Fruit fly (Drosophila melanogaster) whole organism, prepupa: ENCODE data around the gene CG3223.

Experiments
- CG10631 ChIP-seq: fragments of 200-800 bp; sonication (Bioruptor generic); optimal IDR thresholded peaks from 2 replicates; lab custom pipeline; 2016; ENCODE audit warnings: missing biosample characterization, missing genetic modification characterization
- CG11294 ChIP-seq: fragments of 200-800 bp; sonication (Bioruptor generic); IDR thresholded peaks from 2 replicates; pipeline ENCODE4 v1.3.6; 2022; ENCODE audit warnings: missing biosample characterization, missing genetic modification characterization
- CG11762 ChIP-seq: fragments of 200-800 bp; sonication (Bioruptor generic); optimal IDR thresholded peaks from 3 replicates; lab custom pipeline; 2016; ENCODE audit warnings: missing biosample characterization, missing genetic modification characterization; ENCODE audit not compliant: insufficient read depth
- CG1621 ChIP-seq: fragments of 200-800 bp; sonication (Bioruptor generic); optimal IDR thresholded peaks from 3 replicates; lab custom pipeline; 2018; ENCODE audit warnings: missing biosample characterization, mild to moderate bottlenecking, missing genetic modification characterization
- CG16779 ChIP-seq: fragments of 200-800 bp; sonication (Bioruptor generic); optimal IDR thresholded peaks from 3 replicates; lab custom pipeline; 2017; ENCODE audit warnings: missing biosample characterization, mild to moderate bottlenecking, missing genetic modification characterization
- CG3032 ChIP-seq: fragments of 200-800 bp; optimal IDR thresholded peaks from 2 replicates; lab custom pipeline; 2019; ENCODE audit warnings: missing biosample characterization, mild to moderate bottlenecking, missing genetic modification characterization, moderate library complexity
- CG32006 ChIP-seq: fragments of 200-800 bp; sonication (Bioruptor generic); optimal IDR thresholded peaks from 3 replicates; lab custom pipeline; 2017; ENCODE audit warnings: missing biosample characterization, mild to moderate bottlenecking, missing genetic modification characterization
- CG34406 ChIP-seq: fragments of 200-800 bp; sonication (Bioruptor generic); optimal IDR thresholded peaks from 3 replicates; lab custom pipeline; 2016; ENCODE audit warnings: missing biosample characterization, missing genetic modification characterization
- CG6163 ChIP-seq: fragments of 200-800 bp; sonication (Bioruptor generic); IDR thresholded peaks from 3 replicates; pipeline ENCODE4 v1.3.6; 2022; ENCODE audit warnings: missing biosample characterization, missing genetic modification characterization
- CG6276 ChIP-seq: fragments of 200-800 bp; sonication (Bioruptor generic); optimal IDR thresholded peaks from 2 replicates; lab custom pipeline; 2017; ENCODE audit warnings: missing biosample characterization, mild to moderate bottlenecking, missing genetic modification characterization
- CG6792 ChIP-seq: fragments of 200-800 bp; sonication (Bioruptor generic); optimal IDR thresholded peaks from 3 replicates; lab custom pipeline; 2016; ENCODE audit warnings: missing biosample characterization, missing genetic modification characterization
- CG8119 ChIP-seq: fragments of 200-800 bp; sonication (Bioruptor generic); IDR thresholded peaks from 3 replicates; pipeline ENCODE4 v1.3.6; 2022; ENCODE audit warnings: missing biosample characterization, missing genetic modification characterization
- CG8319 ChIP-seq: fragments of 200-800 bp; sonication (Bioruptor generic); optimal IDR thresholded peaks from 3 replicates; lab custom pipeline; 2016; ENCODE audit warnings: missing biosample characterization, missing genetic modification characterization
- CG8632 ChIP-seq: fragments of 200-800 bp; sonication (Bioruptor generic); optimal IDR thresholded peaks from 3 replicates; lab custom pipeline; 2016; ENCODE audit warnings: missing biosample characterization, missing genetic modification characterization
- Eip75B ChIP-seq: fragments of 200-800 bp; sonication (Bioruptor generic); optimal IDR thresholded peaks from 3 replicates; lab custom pipeline; 2016; ENCODE audit warnings: missing biosample characterization, missing genetic modification characterization
- Eip78C ChIP-seq: fragments of 200-800 bp; sonication (Bioruptor generic); peaks from one replicate; lab custom pipeline; 2016; ENCODE audit warnings: missing biosample characterization, missing genetic modification characterization
- Gug ChIP-seq: fragments of 200-800 bp; sonication (Bioruptor generic); IDR thresholded peaks from 2 replicates; pipeline ENCODE4 v1.3.6; 2022; ENCODE audit warnings: missing biosample characterization, missing genetic modification characterization
- Hr39 ChIP-seq: fragments of 200-800 bp; sonication (Bioruptor generic); optimal IDR thresholded peaks from 2 replicates; lab custom pipeline; 2016; ENCODE audit warnings: missing biosample characterization, missing genetic modification characterization
- Hr4 ChIP-seq: fragments of 200-800 bp; sonication (Bioruptor generic); optimal IDR thresholded peaks from 3 replicates; lab custom pipeline; 2016; ENCODE audit warnings: missing biosample characterization, missing genetic modification characterization
- Smox ChIP-seq: fragments of 200-800 bp; sonication (Bioruptor generic); optimal IDR thresholded peaks from 3 replicates; lab custom pipeline; 2016; ENCODE audit warnings: missing biosample characterization, missing genetic modification characterization
- Sox102F ChIP-seq: fragments of 200-800 bp; sonication (Bioruptor generic); optimal IDR thresholded peaks from 2 replicates; lab custom pipeline; 2016; ENCODE audit warnings: missing biosample characterization, mild to moderate bottlenecking, missing genetic modification characterization
- Sox14 ChIP-seq: fragments of 200-800 bp; sonication (Bioruptor generic); optimal IDR thresholded peaks from 3 replicates; lab custom pipeline; 2016; ENCODE audit warnings: missing biosample characterization, missing genetic modification characterization
- dsx ChIP-seq: fragments of 200-800 bp; optimal IDR thresholded peaks from 3 replicates; lab custom pipeline; 2019; ENCODE audit warnings: missing biosample characterization, mild to moderate bottlenecking, missing genetic modification characterization, moderate library complexity; ENCODE audit not compliant: poor library complexity, severe bottlenecking
- eg ChIP-seq: fragments of 200-800 bp; sonication (Bioruptor generic); IDR thresholded peaks from 3 replicates; pipeline ENCODE4 v1.3.6; 2022; ENCODE audit warnings: missing biosample characterization, missing genetic modification characterization
- esn ChIP-seq: fragments of 200-800 bp; sonication (Bioruptor generic); optimal IDR thresholded peaks from 2 replicates; lab custom pipeline; 2016; ENCODE audit warnings: missing biosample characterization, mild to moderate bottlenecking, missing genetic modification characterization, moderate library complexity
- salr ChIP-seq, 2 experiments: fragments of 200-800 bp; sonication (Bioruptor generic); optimal IDR thresholded peaks; 3 replicates each; lab custom pipeline; 2016 to 2018; ENCODE audit warnings: missing biosample characterization in 2 of 2, missing genetic modification characterization in 2 of 2, mild to moderate bottlenecking in 1 of 2
- ss ChIP-seq, 2 experiments: fragments of 200-800 bp; sonication (Bioruptor generic); optimal IDR thresholded peaks; 2 replicates in 1 of 2; 3 replicates in 1 of 2; lab custom pipeline; 2017 to 2018; ENCODE audit warnings: mild to moderate bottlenecking in 2 of 2, missing biosample characterization in 2 of 2, missing genetic modification characterization in 2 of 2, moderate library complexity in 1 of 2
- svp ChIP-seq: fragments of 200-800 bp; sonication (Bioruptor generic); peaks from one replicate; lab custom pipeline; 2016; ENCODE audit warnings: missing biosample characterization, missing genetic modification characterization
- vri ChIP-seq: fragments of 200-800 bp; sonication (Bioruptor generic); optimal IDR thresholded peaks from 3 replicates; lab custom pipeline; 2016; ENCODE audit warnings: missing biosample characterization, mild to moderate bottlenecking, missing genetic modification characterization

Gene CG3223

DNA sequence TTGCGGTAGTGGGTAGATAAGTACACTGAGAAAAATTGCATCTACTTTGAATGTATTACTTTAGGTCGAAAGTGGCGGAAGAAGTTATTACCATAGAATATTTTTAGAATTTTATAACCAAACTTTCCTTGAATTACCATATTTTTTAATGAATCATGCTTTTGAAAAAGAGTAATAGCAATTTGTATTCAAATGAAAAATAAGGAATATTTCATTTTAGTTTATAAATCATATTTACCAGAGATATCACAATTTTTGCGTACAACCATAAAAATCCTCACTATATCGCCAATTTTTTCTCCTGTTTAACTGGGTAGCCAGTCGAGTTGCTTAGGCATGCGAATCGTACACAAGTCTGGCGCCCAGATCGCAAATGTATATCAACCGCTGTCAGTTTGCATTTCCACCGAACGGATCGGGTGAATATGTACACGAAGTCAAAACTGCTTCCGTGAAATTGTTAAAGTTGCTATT is 39.5 kb upstream of the CG3223 start (continued):
- TF ChIP-seq ss (GFP tag; optimal IDR thresholded peaks at IDR 0.05; lab: Kevin White, UChicago) (peak; percentile 73 to 78), vri (peak; percentile 27), Sox102F (peak; percentile 62), Eip78C (peak; percentile 95), salr (GFP tag; optimal IDR thresholded peaks at IDR 0.05; lab: Kevin White, UChicago) (peak in 1 of 2 experiments; percentile 80), CG11294 (peak; percentile 72), CG3032 (tag; lab: Kevin White, UChicago) (peak; percentile 84), CG8632 (GFP tag; lab: Kevin White, UChicago) (peak; percentile 59)

dm6 chr3R:7970640-7971039 is 38.6 kb upstream of the CG3223 start:
- TF ChIP-seq Sox14 (GFP tag; lab: Kevin White, UChicago): no peak
- TF ChIP-seq CG10631 (GFP tag; lab: Kevin White, UChicago): no peak
- TF ChIP-seq salr (GFP tag; optimal IDR thresholded peaks at IDR 0.05; lab: Kevin White, UChicago): no peak
- TF ChIP-seq ss (GFP tag; optimal IDR thresholded peaks at IDR 0.05; lab: Kevin White, UChicago): peak in 1 of 2 experiments; percentile 51
- no peak for TF ChIP-seq CG11762 (GFP tag; lab: Kevin White, UChicago)
- TF ChIP-seq dsx: peak; percentile 54
- no peak for TF ChIP-seq Eip75B (GFP tag; lab: Kevin White, UChicago)
- no peak for TF ChIP-seq CG32006 (GFP tag; lab: Kevin White, UChicago)
- no peak for TF ChIP-seq CG16779
- TF ChIP-seq CG8119 (GFP tag; lab: Robert Waterston, UW): no peak
- no peak for TF ChIP-seq CG6792
- TF ChIP-seq CG6276 (GFP tag; lab: Kevin White, UChicago): no peak
- TF ChIP-seq eg: no peak
- TF ChIP-seq CG6163 (GFP tag; lab: Robert Waterston, UW): no peak
- peak; percentile 49 for TF ChIP-seq svp (GFP tag; lab: Kevin White, UChicago)
- TF ChIP-seq CG34406 (GFP tag; lab: Kevin White, UChicago): no peak
- no peak for TF ChIP-seq Hr39 (GFP tag; lab: Kevin White, UChicago)

DNA sequence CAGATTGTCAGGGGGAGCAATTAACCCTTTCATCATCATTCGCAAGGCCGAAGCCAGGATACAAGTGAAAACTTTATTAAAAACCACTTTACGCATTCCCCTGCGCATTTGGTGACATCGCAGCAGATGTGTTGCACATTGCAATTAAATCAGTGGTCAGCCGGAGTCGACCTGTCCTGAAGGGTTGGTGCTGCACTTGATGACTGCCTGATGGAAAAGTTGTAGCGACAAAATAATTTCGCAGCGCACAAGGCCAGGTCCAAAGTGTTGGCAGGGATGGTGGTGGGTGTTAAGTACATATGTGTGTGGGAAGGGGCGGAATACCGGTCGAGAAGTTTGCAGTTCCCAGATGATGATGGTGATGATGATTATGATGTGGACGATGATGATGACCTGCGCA is 37.0 kb upstream of the CG3223 start:
- TF ChIP-seq CG6276 (GFP tag; lab: Kevin White, UChicago): no peak

DNA sequence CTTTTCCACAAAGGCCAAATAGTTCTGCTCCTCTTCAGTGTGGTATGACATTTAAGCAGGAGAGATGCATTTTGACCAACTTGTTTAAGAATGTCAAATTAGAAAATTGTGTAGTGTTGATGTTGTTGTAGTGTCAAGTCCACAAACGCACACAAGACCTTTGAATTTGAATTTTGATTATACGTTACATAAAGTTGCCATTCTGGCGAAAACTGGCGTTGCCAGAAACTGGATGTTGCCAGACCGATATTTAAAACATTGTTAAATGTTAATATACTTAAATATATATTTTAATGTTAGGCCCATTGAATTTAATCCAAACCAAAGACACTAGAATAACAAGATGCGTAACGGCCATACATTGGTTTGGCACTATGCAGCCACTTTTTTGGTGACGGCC is 36.2 kb upstream of the CG3223 start:
- TF ChIP-seq dsx (peak; percentile 87), Eip78C (peak; percentile 6), CG34406 (GFP tag; lab: Kevin White, UChicago) (no peak)

DNA sequence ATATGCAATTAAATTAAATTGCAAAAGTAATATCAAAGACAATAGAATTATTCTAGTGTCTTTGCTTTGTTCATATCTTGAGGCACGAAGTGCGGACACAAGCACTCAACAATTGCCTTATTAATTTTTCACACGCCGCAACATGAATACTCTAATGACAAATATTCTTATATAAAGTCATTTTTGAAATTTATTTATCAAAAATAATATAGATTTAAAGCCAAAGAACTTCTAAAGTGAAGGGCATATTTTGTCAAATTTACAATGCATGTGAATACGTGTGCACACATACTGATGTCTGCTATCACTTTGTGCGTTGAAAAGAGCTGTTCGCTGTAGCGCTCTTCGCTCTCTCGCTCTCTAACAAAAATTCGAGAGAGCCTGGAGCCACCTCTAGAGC is 35.3 kb upstream of the CG3223 start:
- TF ChIP-seq CG6163 (GFP tag; lab: Robert Waterston, UW) (0 out of 3 replicates have a peak, but pooled peaks have one; percentile 34), eg (peak; percentile 86; the same call in 2 of the 3 replicates), Gug (GFP tag; lab: Robert Waterston, UW) (peak; percentile 54), CG11294 (peak; percentile 54; the same call in 1 of the 2 replicates)

DNA sequence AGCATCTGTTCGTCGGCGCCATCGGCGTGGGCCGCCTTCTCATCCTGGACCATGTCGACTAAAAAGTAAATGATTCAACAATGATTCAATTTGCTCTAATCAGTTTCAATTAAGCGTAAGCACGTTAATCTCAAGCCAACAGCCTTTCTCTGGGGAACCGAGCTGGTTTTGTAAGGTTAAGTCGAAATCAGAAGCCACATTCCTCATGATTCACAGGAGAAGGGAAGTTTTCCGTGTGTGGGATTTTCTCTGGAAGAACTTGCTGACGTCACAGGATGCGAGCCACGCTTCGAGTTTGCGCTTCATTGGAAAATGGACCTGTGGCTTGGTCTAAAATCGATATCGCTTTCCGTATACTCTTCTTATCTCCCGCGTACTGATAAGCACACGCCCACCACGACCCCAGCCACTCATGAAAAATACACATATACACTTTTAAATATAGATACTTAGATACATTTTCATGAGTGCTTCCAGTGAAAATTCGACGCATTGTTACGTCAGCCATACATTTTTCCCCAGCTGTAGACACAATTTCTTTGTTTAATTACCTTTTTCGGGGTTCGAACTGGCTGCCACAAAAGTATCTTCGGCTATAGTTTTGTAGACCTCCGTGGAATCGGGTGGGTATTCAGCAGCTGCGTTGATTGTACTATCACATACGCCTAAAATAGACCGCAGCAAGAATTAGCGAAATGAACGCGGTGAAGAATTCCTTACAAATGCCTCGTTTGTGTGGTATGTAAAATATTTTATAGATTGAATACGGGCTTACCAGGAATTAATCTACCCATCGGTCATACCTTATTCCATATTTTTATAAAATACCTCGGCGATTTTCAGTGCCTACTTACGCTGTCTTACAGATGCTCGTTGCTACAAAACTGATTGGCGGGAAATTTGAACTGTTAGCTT is 31.9 kb upstream of the CG3223 start:
- TF ChIP-seq vri (peak; percentile 88), CG8319 (GFP tag; lab: Kevin White, UChicago) (no peak), Sox102F (peak; percentile 4), CG11762 (GFP tag; lab: Kevin White, UChicago) (no peak), CG6276 (GFP tag; lab: Kevin White, UChicago) (peak; percentile 0), CG3032 (tag; lab: Kevin White, UChicago) (peak; percentile 27), Eip78C (peak; percentile 36), CG1621 (tag; lab: Kevin White, UChicago) (peak; percentile 25), Hr4 (GFP tag; lab: Kevin White, UChicago) (no peak), Smox (GFP tag; lab: Kevin White, UChicago) (peak; percentile 12), Sox14 (GFP tag; lab: Kevin White, UChicago) (peak; percentile 55), esn (peak; percentile 24), dsx (peak; percentile 71), svp (GFP tag; lab: Kevin White, UChicago) (peak; percentile 83)
- TF ChIP-seq, all 60 proteins: peak for 11
